Fruit fly (Drosophila melanogaster) whole organism, pupa: Measurements from ENCODE around the gene CG12084.

Experiments used
- CG10348 ChIP-seq: fragments of 200-800 bp; sonication (Bioruptor generic); IDR thresholded peaks from 2 replicates; pipeline ENCODE4 v1.3.6; 2022; ENCODE audit warnings: missing biosample characterization, missing genetic modification characterization
- CG12605 ChIP-seq: fragments of 200-800 bp; sonication (Bioruptor generic); IDR thresholded peaks from 2 replicates; pipeline ENCODE4 v1.3.6; 2022; ENCODE audit warnings: missing biosample characterization, missing genetic modification characterization
- CG13204 ChIP-seq: fragments of 200-800 bp; sonication (Bioruptor generic); optimal IDR thresholded peaks from 2 replicates; lab custom pipeline; 2018; ENCODE audit warnings: missing biosample characterization, mild to moderate bottlenecking, missing genetic modification characterization, moderate library complexity
- CG14655 ChIP-seq: fragments of 200-800 bp; sonication (Bioruptor generic); optimal IDR thresholded peaks from 3 replicates; lab custom pipeline; 2017; ENCODE audit warnings: mild to moderate bottlenecking, missing biosample characterization, missing genetic modification reagents, missing genetic modification characterization
- CG15710 ChIP-seq: fragments of 200-800 bp; sonication (Bioruptor generic); optimal IDR thresholded peaks from 2 replicates; lab custom pipeline; 2018; ENCODE audit warnings: missing biosample characterization, mild to moderate bottlenecking, missing genetic modification characterization, moderate library complexity
- CG17806 ChIP-seq: fragments of 200-800 bp; sonication (Bioruptor generic); optimal IDR thresholded peaks from 2 replicates; lab custom pipeline; 2018; ENCODE audit warnings: missing biosample characterization, mild to moderate bottlenecking, missing genetic modification characterization, moderate library complexity
- CG32121 ChIP-seq: fragments of 200-800 bp; sonication (Bioruptor generic); IDR thresholded peaks from 2 replicates; pipeline ENCODE4 v1.3.6; 2022; ENCODE audit warnings: missing biosample characterization, missing genetic modification characterization
- CG34367 ChIP-seq: fragments of 200-800 bp; sonication (Bioruptor generic); optimal IDR thresholded peaks from 2 replicates; lab custom pipeline; 2018; ENCODE audit warnings: missing biosample characterization, mild to moderate bottlenecking, missing genetic modification characterization
- CG4496 ChIP-seq: fragments of 200-800 bp; sonication (Bioruptor generic); IDR thresholded peaks from 3 replicates; pipeline ENCODE4 v1.3.6; 2022; ENCODE audit warnings: missing biosample characterization, missing genetic modification characterization
- CG8159 ChIP-seq: fragments of 200-800 bp; sonication (Bioruptor generic); optimal IDR thresholded peaks from 3 replicates; lab custom pipeline; 2018; ENCODE audit warnings: missing biosample characterization, mild to moderate bottlenecking, missing genetic modification characterization, moderate library complexity
- CG8301 ChIP-seq: fragments of 200-800 bp; sonication (Bioruptor generic); optimal IDR thresholded peaks from 2 replicates; lab custom pipeline; 2018; ENCODE audit warnings: missing biosample characterization, mild to moderate bottlenecking, missing genetic modification characterization
- CG9948 ChIP-seq: fragments of 200-800 bp; sonication (Bioruptor generic); optimal IDR thresholded peaks from 2 replicates; lab custom pipeline; 2018; ENCODE audit warnings: missing biosample characterization, mild to moderate bottlenecking, missing genetic modification characterization, moderate library complexity
- D1 ChIP-seq: fragments of 200-800 bp; sonication (Bioruptor generic); optimal IDR thresholded peaks from 2 replicates; lab custom pipeline; 2018; ENCODE audit warnings: missing biosample characterization, mild to moderate bottlenecking, missing genetic modification characterization, moderate library complexity
- EcR ChIP-seq: fragments of 200-800 bp; sonication (Bioruptor generic); optimal IDR thresholded peaks from 3 replicates; lab custom pipeline; 2019; ENCODE audit warnings: missing biosample characterization, missing genetic modification characterization, mild to moderate bottlenecking, moderate library complexity, missing genetic modification reagents
- Ets98B ChIP-seq: fragments of 200-800 bp; sonication (Bioruptor generic); IDR thresholded peaks from 2 replicates; pipeline ENCODE4 v1.3.6; 2022; ENCODE audit warnings: missing biosample characterization, missing genetic modification characterization
- Pif1A ChIP-seq: fragments of 200-800 bp; sonication (Bioruptor generic); optimal IDR thresholded peaks from 3 replicates; lab custom pipeline; 2016; ENCODE audit warnings: missing biosample characterization, missing genetic modification characterization
- Pif1B ChIP-seq: fragments of 200-800 bp; sonication (Bioruptor generic); optimal IDR thresholded peaks from 3 replicates; lab custom pipeline; 2016; ENCODE audit warnings: missing biosample characterization, missing genetic modification characterization
- Snoo ChIP-seq: fragments of 200-800 bp; sonication (Bioruptor generic); optimal IDR thresholded peaks from 3 replicates; lab custom pipeline; 2017; ENCODE audit warnings: missing biosample characterization, mild to moderate bottlenecking, missing genetic modification characterization, inconsistent platforms
- fd96Ca ChIP-seq: fragments of 200-800 bp; sonication (Bioruptor generic); IDR thresholded peaks from 3 replicates; pipeline ENCODE4 v1.3.6; 2022; ENCODE audit warnings: missing biosample characterization, missing genetic modification characterization
- gl ChIP-seq: fragments of 200-800 bp; sonication (Bioruptor generic); optimal IDR thresholded peaks from 2 replicates; lab custom pipeline; 2018; ENCODE audit warnings: missing biosample characterization, mild to moderate bottlenecking, missing genetic modification characterization
- rn ChIP-seq: fragments of 200-800 bp; sonication (Bioruptor generic); IDR thresholded peaks from 2 replicates; pipeline ENCODE4 v1.3.6; 2022; ENCODE audit warnings: missing biosample characterization, missing genetic modification characterization

Gene CG12084

DNA sequence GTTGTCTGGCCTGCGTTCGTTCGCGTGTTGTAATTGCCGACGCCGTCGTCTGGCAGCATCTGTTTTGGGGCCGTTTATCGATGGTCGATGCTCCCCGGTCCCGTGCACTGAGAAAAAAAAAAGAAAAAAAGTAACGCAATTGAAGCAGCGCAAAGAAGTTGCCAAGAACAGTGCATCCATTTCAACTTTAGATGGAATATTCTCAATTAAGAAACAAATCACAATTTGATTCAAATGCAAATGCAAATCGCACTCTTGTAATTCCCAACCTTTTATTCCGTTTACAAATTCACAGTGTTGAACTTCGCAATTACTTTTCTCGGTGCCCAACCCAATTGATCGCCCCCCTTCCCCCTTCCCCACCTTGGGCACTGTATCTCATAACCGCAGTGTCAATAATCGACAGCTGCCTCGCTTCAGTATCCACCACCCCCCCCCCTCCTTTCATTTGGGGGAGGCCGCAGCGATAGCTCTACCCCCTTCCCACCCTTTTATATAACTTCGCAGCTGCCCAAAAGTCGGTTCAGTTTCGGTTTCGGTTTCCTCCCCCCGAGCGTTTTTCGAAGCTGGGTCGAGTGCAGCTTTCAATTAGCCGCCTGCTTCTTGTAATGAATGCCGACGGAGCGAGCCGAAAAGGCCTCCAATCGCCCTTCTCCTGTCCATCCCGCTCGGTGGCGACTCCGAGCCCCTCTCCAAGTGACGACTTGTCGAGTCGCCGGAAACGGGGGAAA lies 38.3 kb downstream of the CG12084 start:
- TF ChIP-seq Pif1B (GFP tag; lab: Kevin White, UChicago) (no peak), CG8301 (no peak), rn (GFP tag; lab: Robert Waterston, UW) (no peak), CG32121 (GFP tag; lab: Robert Waterston, UW) (no peak), CG34367 (tag; lab: Kevin White, UChicago) (no peak), CG4496 (GFP tag; lab: Robert Waterston, UW) (no peak), CG14655 (GFP tag; lab: Kevin White, UChicago) (no peak), CG12605 (GFP tag; lab: Robert Waterston, UW) (no peak), EcR (GFP tag; lab: Kevin White, UChicago) (peak; percentile 21), Snoo (tag; lab: Kevin White, UChicago) (peak; percentile 74), Pif1A (GFP tag; lab: Kevin White, UChicago) (no peak), CG17806 (tag; lab: Kevin White, UChicago) (no peak), gl (no peak), CG15710 (tag; lab: Kevin White, UChicago) (no peak), CG10348 (no peak), Ets98B (GFP tag; lab: Robert Waterston, UW) (no peak), fd96Ca (GFP tag; lab: Robert Waterston, UW) (no peak), CG8159 (tag; lab: Kevin White, UChicago) (peak; percentile 18), CG9948 (tag; lab: Kevin White, UChicago) (peak; percentile 6), CG13204 (no peak), D1 (tag; lab: Kevin White, UChicago) (no peak)

DNA sequence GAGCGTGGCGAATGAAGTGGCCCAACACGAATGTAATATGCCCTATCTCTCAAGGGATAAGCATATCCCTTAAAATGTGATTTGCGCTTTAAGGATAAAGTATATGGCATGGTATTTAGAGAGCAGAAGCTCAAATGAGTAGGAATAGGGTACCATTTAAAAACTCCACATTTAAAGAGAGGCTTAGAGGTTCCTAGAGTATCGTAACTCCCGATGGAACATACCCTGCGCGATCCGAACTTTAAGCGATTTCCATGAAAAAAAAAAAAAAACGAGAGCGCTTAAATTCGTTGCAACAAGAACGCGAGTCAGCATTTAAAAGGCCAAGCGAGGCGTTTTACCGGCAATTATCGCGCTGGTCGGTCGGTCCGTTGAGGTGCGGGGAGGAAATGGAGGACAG lies 39.2 kb downstream of the CG12084 start:
- peak; percentile 15 for TF ChIP-seq CG13204
- peak; percentile 31 for TF ChIP-seq Pif1A (GFP tag; lab: Kevin White, UChicago)
- peak; percentile 35 for TF ChIP-seq Pif1B (GFP tag; lab: Kevin White, UChicago)
- no peak for TF ChIP-seq Ets98B (GFP tag; lab: Robert Waterston, UW)
- TF ChIP-seq gl = no peak
- TF ChIP-seq Snoo (tag; lab: Kevin White, UChicago) = peak; percentile 24

DNA sequence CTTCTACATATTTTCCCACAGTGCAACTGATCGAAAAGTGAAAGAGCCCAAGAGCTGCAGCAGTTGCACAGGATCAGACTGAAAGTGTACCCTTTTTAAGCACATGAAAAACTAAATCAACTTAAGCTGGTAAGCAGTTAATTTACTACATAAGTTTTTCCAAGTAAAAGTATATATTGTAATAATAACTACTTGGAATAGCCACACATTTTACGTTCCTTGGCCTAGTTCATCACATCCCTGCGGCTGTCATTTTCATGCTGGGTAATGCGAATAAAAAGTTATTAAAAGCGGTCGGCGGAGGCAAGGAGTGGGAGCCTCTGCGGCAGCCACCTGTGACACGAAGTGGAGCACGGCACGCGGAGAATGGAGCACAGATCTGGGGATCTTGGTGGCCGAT lies 45.5 kb downstream of the CG12084 start:
- TF ChIP-seq CG32121 (GFP tag; lab: Robert Waterston, UW) (peak; percentile 41; the same call in 1 of the 2 replicates), CG4496 (GFP tag; lab: Robert Waterston, UW) (0 out of 3 replicates have a peak, but pooled peaks have one; percentile 40), CG14655 (GFP tag; lab: Kevin White, UChicago) (peak; percentile 10), fd96Ca (GFP tag; lab: Robert Waterston, UW) (peak; percentile 54; the same call in 1 of the 3 replicates), D1 (tag; lab: Kevin White, UChicago) (no peak), EcR (GFP tag; lab: Kevin White, UChicago) (no peak), CG15710 (tag; lab: Kevin White, UChicago) (no peak), CG17806 (tag; lab: Kevin White, UChicago) (peak; percentile 27), Pif1A (GFP tag; lab: Kevin White, UChicago) (peak; percentile 2), CG8301 (no peak), Snoo (tag; lab: Kevin White, UChicago) (no peak), CG8159 (tag; lab: Kevin White, UChicago) (peak; percentile 26), CG12605 (GFP tag; lab: Robert Waterston, UW) (no peak), Ets98B (GFP tag; lab: Robert Waterston, UW) (peak; percentile 28; the same call in 1 of the 2 replicates), CG9948 (tag; lab: Kevin White, UChicago) (peak; percentile 42)

DNA sequence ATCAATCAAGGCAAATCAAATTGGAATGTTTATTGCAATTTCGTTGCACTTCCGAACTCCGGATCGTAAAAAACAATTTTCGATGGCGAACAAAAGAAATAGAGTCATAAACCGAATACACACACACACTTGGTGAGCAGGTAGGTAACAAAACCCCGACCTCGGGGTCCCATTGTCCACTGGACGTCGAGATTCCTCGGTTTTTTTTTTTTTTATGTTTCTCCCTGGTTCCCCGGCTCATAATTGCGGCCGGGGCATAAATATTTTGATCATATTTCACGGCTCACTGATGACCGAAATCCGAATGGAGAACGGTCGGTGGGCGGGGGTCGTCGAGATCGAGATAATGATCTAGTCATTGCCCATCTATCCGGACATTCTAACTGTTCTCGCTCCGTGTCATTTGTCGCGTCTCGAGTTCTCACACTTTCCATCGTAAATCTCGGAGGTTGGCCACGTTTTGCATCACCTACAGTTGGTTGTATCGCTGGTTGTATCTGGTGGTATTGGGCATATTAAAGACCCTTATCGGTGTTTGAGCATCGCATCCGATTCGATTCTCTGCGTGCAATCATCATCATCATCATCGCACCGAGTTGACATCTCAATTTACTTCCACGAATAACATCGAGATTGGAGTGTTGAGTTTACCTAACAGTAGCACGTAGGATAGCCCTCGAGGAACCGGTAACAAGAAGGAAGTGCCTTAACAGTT lies 48.5 kb downstream of the CG12084 start:
- TF ChIP-seq CG9948 (tag; lab: Kevin White, UChicago) = no peak
- TF ChIP-seq, all 21 proteins: peak for 0

DNA sequence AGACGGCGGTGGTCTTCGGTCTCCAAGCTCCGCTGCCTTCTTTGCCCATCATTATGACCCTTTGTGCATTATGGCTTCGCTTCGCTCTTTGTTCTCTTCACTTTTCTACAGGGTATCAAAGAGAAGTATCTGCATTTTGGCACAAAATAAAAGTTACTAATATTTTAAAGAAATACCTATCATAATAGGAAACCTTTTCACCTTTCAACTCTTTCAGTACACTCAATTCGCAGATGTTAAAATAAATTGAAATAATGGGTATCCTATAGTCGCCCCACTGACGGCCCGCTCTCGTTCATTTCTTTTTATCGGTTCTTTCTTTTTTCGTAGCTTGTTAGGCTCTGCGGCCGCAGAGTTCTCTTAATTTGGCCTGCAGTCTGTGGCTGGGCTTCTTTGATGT lies 53.5 kb downstream of the CG12084 start:
- TF ChIP-seq Snoo (tag; lab: Kevin White, UChicago) = peak; percentile 96
- TF ChIP-seq gl = peak; percentile 2
- TF ChIP-seq CG15710 (tag; lab: Kevin White, UChicago) = peak; percentile 83
- TF ChIP-seq CG13204 = peak; percentile 50
- peak; percentile 81 for TF ChIP-seq CG4496 (GFP tag; lab: Robert Waterston, UW)
- TF ChIP-seq fd96Ca (GFP tag; lab: Robert Waterston, UW) = peak; percentile 53; the same call in 1 of the 3 replicates
- peak; percentile 43; the same call in 1 of the 2 replicates for TF ChIP-seq Ets98B (GFP tag; lab: Robert Waterston, UW)
- TF ChIP-seq Pif1A (GFP tag; lab: Kevin White, UChicago) = peak; percentile 85
- peak; percentile 73 for TF ChIP-seq CG8159 (tag; lab: Kevin White, UChicago)
- no peak for TF ChIP-seq EcR (GFP tag; lab: Kevin White, UChicago)
- TF ChIP-seq CG9948 (tag; lab: Kevin White, UChicago) = peak; percentile 75
- peak; percentile 60 for TF ChIP-seq CG8301
- TF ChIP-seq Pif1B (GFP tag; lab: Kevin White, UChicago) = peak; percentile 83
- no peak for TF ChIP-seq D1 (tag; lab: Kevin White, UChicago)
- TF ChIP-seq CG17806 (tag; lab: Kevin White, UChicago) = peak; percentile 71
- TF ChIP-seq rn (GFP tag; lab: Robert Waterston, UW) = peak; percentile 60; the same call in 1 of the 2 replicates
- 0 out of 2 replicates have a peak, but pooled peaks have one; percentile 14 for TF ChIP-seq CG12605 (GFP tag; lab: Robert Waterston, UW)
- TF ChIP-seq CG32121 (GFP tag; lab: Robert Waterston, UW) = no peak
- TF ChIP-seq CG14655 (GFP tag; lab: Kevin White, UChicago) = peak; percentile 69
- peak; percentile 72 for TF ChIP-seq CG34367 (tag; lab: Kevin White, UChicago)
- TF ChIP-seq CG10348 = no peak
